Fruit fly (Drosophila melanogaster) whole organism, embryonic: Measurements from ENCODE around the gene ND-B18.

Experiments
- Adf1 ChIP-seq: fragments of 200-800 bp; sonication (Bioruptor generic); IDR thresholded peaks from 2 replicates; pipeline ENCODE4 v1.3.6; 2022; ENCODE audit warnings: missing biosample characterization, missing genetic modification characterization
- CG10366 ChIP-seq: fragments of 200-800 bp; sonication (Bioruptor generic); IDR thresholded peaks from 2 replicates; pipeline ENCODE4 v1.3.6; 2022; ENCODE audit warnings: missing biosample characterization, missing genetic modification characterization
- CG12104 ChIP-seq: fragments of 200-800 bp; sonication (Bioruptor generic); optimal IDR thresholded peaks from 3 replicates; lab custom pipeline; 2016; ENCODE audit warnings: missing biosample characterization, missing genetic modification characterization
- CG12299 ChIP-seq: fragments of 200-800 bp; sonication (Bioruptor generic); optimal IDR thresholded peaks from 2 replicates; lab custom pipeline; 2018; ENCODE audit warnings: missing biosample characterization, mild to moderate bottlenecking, missing genetic modification characterization
- CG13296 ChIP-seq: fragments of 200-800 bp; sonication (Bioruptor generic); optimal IDR thresholded peaks from 3 replicates; lab custom pipeline; 2018; ENCODE audit warnings: missing biosample characterization, mild to moderate bottlenecking, missing genetic modification characterization
- CG14014 ChIP-seq: fragments of 200-800 bp; sonication (Bioruptor generic); IDR thresholded peaks from 2 replicates; pipeline ENCODE4 v1.3.6; 2022; ENCODE audit warnings: missing biosample characterization, missing genetic modification characterization
- CG15011 ChIP-seq: fragments of 200-800 bp; sonication (Bioruptor generic); optimal IDR thresholded peaks from 3 replicates; lab custom pipeline; 2018; ENCODE audit warnings: missing biosample characterization, mild to moderate bottlenecking, missing genetic modification characterization
- CG15479 ChIP-seq: fragments of 200-800 bp; sonication (Bioruptor generic); optimal IDR thresholded peaks from 3 replicates; lab custom pipeline; 2019; ENCODE audit warnings: missing biosample characterization, mild to moderate bottlenecking, missing genetic modification characterization, moderate library complexity
- CG18599 ChIP-seq: fragments of 200-800 bp; sonication (Bioruptor generic); optimal IDR thresholded peaks from 3 replicates; lab custom pipeline; 2017; ENCODE audit warnings: missing biosample characterization, missing genetic modification characterization, mild to moderate bottlenecking, moderate library complexity, missing genetic modification reagents
- CG2875 ChIP-seq: fragments of 200-800 bp; sonication (Bioruptor generic); optimal IDR thresholded peaks from 2 replicates; lab custom pipeline; 2017; ENCODE audit warnings: missing biosample characterization, mild to moderate bottlenecking, missing genetic modification characterization, missing genetic modification reagents
- CG31441 ChIP-seq: fragments of 200-800 bp; sonication (Bioruptor generic); IDR thresholded peaks from 2 replicates; pipeline ENCODE4 v1.3.6; 2022; ENCODE audit warnings: missing biosample characterization, missing genetic modification characterization
- CG34224 ChIP-seq: fragments of 200-800 bp; sonication (Bioruptor generic); IDR thresholded peaks from 3 replicates; pipeline ENCODE4 v1.3.6; 2022; ENCODE audit warnings: missing biosample characterization, missing genetic modification characterization; ENCODE audit not compliant: partially characterized antibody
- CG4617 ChIP-seq: fragments of 200-800 bp; sonication (Bioruptor generic); optimal IDR thresholded peaks from 3 replicates; lab custom pipeline; 2016; ENCODE audit warnings: missing biosample characterization, missing genetic modification characterization, borderline replicate concordance
- CG4707 ChIP-seq: fragments of 200-800 bp; sonication (Bioruptor generic); optimal IDR thresholded peaks from 2 replicates; lab custom pipeline; 2018; ENCODE audit warnings: missing biosample characterization, mild to moderate bottlenecking, missing genetic modification characterization, moderate library complexity
- CG6654 ChIP-seq: fragments of 200-800 bp; sonication (Bioruptor generic); optimal IDR thresholded peaks from 2 replicates; lab custom pipeline; 2017; ENCODE audit warnings: missing biosample characterization, mild to moderate bottlenecking, missing genetic modification characterization
- CG7928 ChIP-seq: fragments of 200-800 bp; sonication (Bioruptor generic); optimal IDR thresholded peaks from 2 replicates; lab custom pipeline; 2017; ENCODE audit warnings: missing biosample characterization, mild to moderate bottlenecking, missing genetic modification characterization
- CG8388 ChIP-seq: fragments of 200-800 bp; sonication (Bioruptor generic); optimal IDR thresholded peaks from 2 replicates; lab custom pipeline; 2019; ENCODE audit warnings: missing biosample characterization, mild to moderate bottlenecking, missing genetic modification characterization, moderate library complexity
- CrebB ChIP-seq: fragments of 200-800 bp; sonication (Bioruptor generic); optimal IDR thresholded peaks from 3 replicates; lab custom pipeline; 2018; ENCODE audit warnings: missing biosample characterization, mild to moderate bottlenecking, missing genetic modification characterization
- H15 ChIP-seq: fragments of 200-800 bp; sonication (Bioruptor generic); IDR thresholded peaks from 3 replicates; pipeline ENCODE4 v1.3.6; 2022; ENCODE audit warnings: missing biosample characterization, missing genetic modification characterization
- Myb ChIP-seq: fragments of 200-800 bp; sonication (Bioruptor generic); optimal IDR thresholded peaks from 2 replicates; lab custom pipeline; 2016; ENCODE audit warnings: missing biosample characterization, missing genetic modification characterization
- Optix ChIP-seq: fragments of 200-800 bp; sonication (Bioruptor generic); IDR thresholded peaks from 3 replicates; pipeline ENCODE4 v1.3.6; 2022; ENCODE audit warnings: missing biosample characterization, missing genetic modification characterization
- Poxn ChIP-seq: fragments of 200-800 bp; sonication (Bioruptor generic); IDR thresholded peaks from 2 replicates; pipeline ENCODE4 v1.3.6; 2022; ENCODE audit warnings: missing biosample characterization, missing genetic modification characterization
- Ravus ChIP-seq: fragments of 200-800 bp; sonication (Bioruptor generic); IDR thresholded peaks from 2 replicates; pipeline ENCODE4 v1.3.6; 2022; ENCODE audit warnings: missing biosample characterization, missing genetic modification characterization
- Side ChIP-seq: fragments of 200-800 bp; sonication (Bioruptor generic); optimal IDR thresholded peaks from 2 replicates; lab custom pipeline; 2016; ENCODE audit warnings: missing biosample characterization, missing genetic modification characterization
- Sin3A ChIP-seq: fragments of >200 bp; optimal IDR thresholded peaks from 2 replicates; lab custom pipeline; 2018
- Sox100B ChIP-seq: fragments of 200-800 bp; sonication (Bioruptor generic); optimal IDR thresholded peaks from 3 replicates; lab custom pipeline; 2018; ENCODE audit warnings: missing biosample characterization, mild to moderate bottlenecking, missing genetic modification characterization
- TFAM ChIP-seq: fragments of 200-800 bp; sonication (Bioruptor generic); optimal IDR thresholded peaks from 2 replicates; lab custom pipeline; 2017; ENCODE audit warnings: missing biosample characterization, missing genetic modification characterization, inconsistent platforms
- aop ChIP-seq: fragments of 200-800 bp; sonication (Bioruptor generic); IDR thresholded peaks from 2 replicates; pipeline ENCODE4 v1.3.6; 2022; ENCODE audit warnings: missing biosample characterization, missing genetic modification characterization
- ara ChIP-seq: fragments of 200-800 bp; sonication (Bioruptor generic); IDR thresholded peaks from 2 replicates; pipeline ENCODE4 v1.3.6; 2022; ENCODE audit warnings: missing biosample characterization, missing genetic modification characterization
- ase ChIP-seq: fragments of 200-800 bp; sonication (Bioruptor generic); IDR thresholded peaks from 3 replicates; pipeline ENCODE4 v1.3.6; 2022; ENCODE audit warnings: missing biosample characterization, missing genetic modification characterization
- bsh ChIP-seq, 2 experiments: fragments of 200-800 bp; sonication (Bioruptor generic); optimal IDR thresholded peaks; 2 replicates each; lab custom pipeline; 2017 to 2018; ENCODE audit warnings: mild to moderate bottlenecking in 2 of 2, missing biosample characterization in 2 of 2, missing genetic modification characterization in 2 of 2, moderate library complexity in 1 of 2
- cg ChIP-seq: fragments of 200-800 bp; sonication (Bioruptor generic); optimal IDR thresholded peaks from 3 replicates; lab custom pipeline; 2019; ENCODE audit warnings: missing biosample characterization, mild to moderate bottlenecking, missing genetic modification characterization, moderate library complexity
- crc ChIP-seq: fragments of 200-800 bp; sonication (Bioruptor generic); optimal IDR thresholded peaks from 2 replicates; lab custom pipeline; 2016; ENCODE audit warnings: missing biosample characterization, missing genetic modification characterization
- cwo ChIP-seq: fragments of 200-800 bp; sonication (Bioruptor generic); optimal IDR thresholded peaks from 3 replicates; lab custom pipeline; 2017; ENCODE audit warnings: missing biosample characterization, missing genetic modification characterization, mild to moderate bottlenecking, moderate library complexity, missing genetic modification reagents
- dan ChIP-seq: fragments of 200-800 bp; sonication (Bioruptor generic); IDR thresholded peaks from 2 replicates; pipeline ENCODE4 v1.3.6; 2022; ENCODE audit warnings: missing biosample characterization, missing genetic modification characterization
- dmrt99B ChIP-seq: fragments of 200-800 bp; sonication (Bioruptor generic); optimal IDR thresholded peaks from 2 replicates; lab custom pipeline; 2018; ENCODE audit warnings: missing biosample characterization, mild to moderate bottlenecking, missing genetic modification characterization, moderate library complexity
- dysf ChIP-seq: fragments of 200-800 bp; sonication (Bioruptor generic); IDR thresholded peaks from 3 replicates; pipeline ENCODE4 v1.3.6; 2022; ENCODE audit warnings: missing biosample characterization, missing genetic modification characterization
- gce ChIP-seq: fragments of 200-800 bp; sonication (Bioruptor generic); IDR thresholded peaks from 3 replicates; pipeline ENCODE4 v1.3.6; 2022; ENCODE audit warnings: missing biosample characterization, missing genetic modification characterization
- grau ChIP-seq: fragments of 200-800 bp; optimal IDR thresholded peaks from 3 replicates; lab custom pipeline; 2019; ENCODE audit warnings: missing biosample characterization, mild to moderate bottlenecking, missing genetic modification characterization, moderate library complexity
- hth ChIP-seq: fragments of >200 bp; optimal IDR thresholded peaks from 2 replicates; lab custom pipeline; 2017; ENCODE audit warnings: inconsistent platforms
- jing ChIP-seq: fragments of 200-800 bp; sonication (Bioruptor generic); optimal IDR thresholded peaks from 2 replicates; lab custom pipeline; 2018; ENCODE audit warnings: missing biosample characterization, mild to moderate bottlenecking, missing genetic modification characterization
- org-1 ChIP-seq: fragments of 200-800 bp; sonication (Bioruptor generic); optimal IDR thresholded peaks from 2 replicates; lab custom pipeline; 2017; ENCODE audit warnings: missing biosample characterization, missing genetic modification characterization
- pnt ChIP-seq: fragments of 200-800 bp; sonication (Bioruptor generic); optimal IDR thresholded peaks from 3 replicates; lab custom pipeline; 2016; ENCODE audit warnings: missing biosample characterization, missing genetic modification characterization
- pzg ChIP-seq: fragments of 200-800 bp; sonication (Bioruptor generic); optimal IDR thresholded peaks from 3 replicates; lab custom pipeline; 2018; ENCODE audit warnings: missing biosample characterization, mild to moderate bottlenecking, missing genetic modification characterization, moderate library complexity
- sens ChIP-seq: fragments of 200-800 bp; sonication (Bioruptor generic); peaks from one replicate; lab custom pipeline; 2016; ENCODE audit warnings: missing biosample characterization, missing genetic modification characterization
- sisA ChIP-seq: fragments of 200-800 bp; sonication (Bioruptor generic); IDR thresholded peaks from 2 replicates; pipeline ENCODE4 v1.3.6; 2022; ENCODE audit warnings: missing biosample characterization, missing genetic modification characterization
- so ChIP-seq: fragments of 200-800 bp; sonication (Bioruptor generic); IDR thresholded peaks from 3 replicates; pipeline ENCODE4 v1.3.6; 2022; ENCODE audit warnings: missing biosample characterization, missing genetic modification characterization
- sr ChIP-seq: fragments of 200-800 bp; sonication (Bioruptor generic); IDR thresholded peaks from 3 replicates; pipeline ENCODE4 v1.3.6; 2022; ENCODE audit warnings: missing biosample characterization, missing genetic modification characterization
- tup ChIP-seq: fragments of 200-800 bp; sonication (Bioruptor generic); optimal IDR thresholded peaks from 2 replicates; lab custom pipeline; 2016; ENCODE audit warnings: missing biosample characterization, mild to moderate bottlenecking, missing genetic modification characterization, moderate library complexity
- vfl ChIP-seq: fragments of 200-800 bp; sonication (Bioruptor generic); optimal IDR thresholded peaks from 2 replicates; lab custom pipeline; 2016; ENCODE audit warnings: missing biosample characterization, missing genetic modification characterization

The ND-B18 gene

dm6 chrX:15043013-15043699 lies 20.4 kb upstream of the ND-B18 start (continued):
- TF ChIP-seq so (GFP tag; lab: Robert Waterston, UW) (peak; percentile 82; the same call in 2 of the 3 replicates), CG18599 (GFP tag; lab: Kevin White, UChicago) (peak; percentile 89), CG12104 (GFP tag; lab: Kevin White, UChicago) (peak; percentile 86), dmrt99B (tag; lab: Kevin White, UChicago) (peak; percentile 86), sr (GFP tag; lab: Robert Waterston, UW) (peak; percentile 93), CrebB (tag; lab: Kevin White, UChicago) (peak; percentile 91), CG10366 (GFP tag; lab: Robert Waterston, UW) (peak; percentile 7; the same call in 1 of the 2 replicates), jing (GFP tag; lab: Kevin White, UChicago) (peak; percentile 22), TFAM (peak; percentile 32), dysf (GFP tag; lab: Robert Waterston, UW) (peak; percentile 47; the same call in 2 of the 3 replicates), aop (no peak), grau (tag; lab: Kevin White, UChicago) (peak; percentile 29), pnt (GFP tag; lab: Kevin White, UChicago) (peak; percentile 68), gce (GFP tag; lab: Robert Waterston, UW) (peak; percentile 90), Myb (peak; percentile 25), Adf1 (GFP tag; lab: Robert Waterston, UW) (no peak), bsh (GFP tag; optimal IDR thresholded peaks at IDR 0.05; lab: Kevin White, UChicago) (peak; percentile 14 to 88), tup (peak; percentile 90), CG14014 (GFP tag; lab: Robert Waterston, UW) (peak; percentile 84; the same call in 1 of the 2 replicates), dan (GFP tag; lab: Robert Waterston, UW) (no peak), cwo (GFP tag; lab: Kevin White, UChicago) (peak; percentile 68), CG6654 (GFP tag; lab: Kevin White, UChicago) (peak; percentile 36), Sox100B (GFP tag; lab: Kevin White, UChicago) (peak; percentile 92), CG4707 (GFP tag; lab: Kevin White, UChicago) (peak; percentile 93), sisA (GFP tag; lab: Robert Waterston, UW) (no peak), crc (GFP tag; lab: Kevin White, UChicago) (peak; percentile 52), ara (GFP tag; lab: Robert Waterston, UW) (peak; percentile 81), CG2875 (peak; percentile 97), CG13296 (GFP tag; lab: Kevin White, UChicago) (peak; percentile 91), CG15011 (peak; percentile 86), CG34224 (GFP tag; lab: Robert Waterston, UW) (no peak), CG12299 (peak; percentile 84), hth (lab: Kevin White, UChicago) (no peak), org-1 (peak; percentile 85), vfl (GFP tag; lab: Kevin White, UChicago) (no peak), pzg (GFP tag; lab: Kevin White, UChicago) (no peak), ase (GFP tag; lab: Robert Waterston, UW) (peak; percentile 63; the same call in 2 of the 3 replicates), Sin3A (lab: Kevin White, UChicago) (no peak), CG4617 (GFP tag; lab: Kevin White, UChicago) (no peak), Side (GFP tag; lab: Kevin White, UChicago) (peak; percentile 79), cg (GFP tag; lab: Kevin White, UChicago) (no peak), Poxn (no peak), Optix (peak; percentile 64; the same call in 2 of the 3 replicates), CG8388 (GFP tag; lab: Kevin White, UChicago) (peak; percentile 39), H15 (GFP tag; lab: Robert Waterston, UW) (no peak), CG31441 (GFP tag; lab: Robert Waterston, UW) (peak; percentile 73), CG15479 (GFP tag; lab: Kevin White, UChicago) (no peak), CG7928 (peak; percentile 61), Ravus (GFP tag; lab: Robert Waterston, UW) (no peak), sens (GFP tag; lab: Kevin White, UChicago) (peak; percentile 98)
